Worm (Caenorhabditis elegans) whole organism, L2 larva: ENCODE data around the gene ndx-3.

Experiments
- ceh-82 ChIP-seq: fragments of 150-350 bp; optimal IDR thresholded peaks from 2 replicates; lab custom pipeline; 2014; ENCODE audit warnings: missing biosample characterization, missing genetic modification characterization
- elt-1 ChIP-seq: fragments of 150-350 bp; optimal IDR thresholded peaks from 2 replicates; lab custom pipeline; 2014; ENCODE audit warnings: missing biosample characterization, missing genetic modification characterization
- lin-13 ChIP-seq: fragments of 150-350 bp; optimal IDR thresholded peaks from 2 replicates; lab custom pipeline; 2014; ENCODE audit warnings: missing biosample characterization, missing genetic modification reagents, missing genetic modification characterization
- nhr-12 ChIP-seq: fragments of 150-350 bp; optimal IDR thresholded peaks from 2 replicates; lab custom pipeline; 2014; ENCODE audit warnings: missing biosample characterization, missing genetic modification characterization
- snpc-4 ChIP-seq: fragments of 150-350 bp; optimal IDR thresholded peaks from 2 replicates; lab custom pipeline; 2014; ENCODE audit warnings: missing biosample characterization, missing genetic modification characterization
- unc-62 ChIP-seq: fragments of 150-350 bp; optimal IDR thresholded peaks from 2 replicates; lab custom pipeline; 2014; ENCODE audit warnings: missing biosample characterization, missing genetic modification reagents, missing genetic modification characterization
- zag-1 ChIP-seq: fragments of 150-350 bp; optimal IDR thresholded peaks from 2 replicates; lab custom pipeline; 2014; ENCODE audit warnings: missing biosample characterization, missing genetic modification characterization

- TF ChIP-seq ceh-82, result no peak
- TF ChIP-seq nhr-12 (tag; lab: Kevin White, UChicago), result no peak
- no peak for TF ChIP-seq snpc-4 (tag; lab: Kevin White, UChicago)
- TF ChIP-seq zag-1 (tag; lab: Kevin White, UChicago), result no peak
- TF ChIP-seq unc-62, result no peak
- no peak for TF ChIP-seq lin-13 (GFP tag; lab: Kevin White, UChicago)
- no peak for TF ChIP-seq elt-1 (tag; lab: Kevin White, UChicago)
Observed at ce11 chrII:4953289-4953688, at the start of gene ndx-3.
